Fruit fly (Drosophila melanogaster) whole organism, embryonic: ENCODE data around the gene Eip75B.
A peak's percentile ranks its signal among the peaks of the same experiment; 100 is the strongest.

Experiments used
- Adf1 ChIP-seq: fragments of 200-800 bp; sonication (Bioruptor generic); IDR thresholded peaks from 2 replicates; pipeline ENCODE4 v1.3.6; 2022; ENCODE audit warnings: missing biosample characterization, missing genetic modification characterization
- Atf6 ChIP-seq: fragments of 200-800 bp; sonication (Bioruptor generic); IDR thresholded peaks from 2 replicates; pipeline ENCODE4 v1.3.6; 2022; ENCODE audit warnings: missing biosample characterization, missing genetic modification characterization
- B-H2 ChIP-seq: fragments of 200-800 bp; sonication (Bioruptor generic); optimal IDR thresholded peaks from 2 replicates; lab custom pipeline; 2018; ENCODE audit warnings: missing biosample characterization, mild to moderate bottlenecking, missing genetic modification characterization
- CG11093 ChIP-seq: fragments of 200-800 bp; sonication (Bioruptor generic); IDR thresholded peaks from 3 replicates; pipeline ENCODE4 v1.3.6; 2022; ENCODE audit warnings: missing biosample characterization, missing genetic modification characterization
- CG1233 ChIP-seq: fragments of 200-800 bp; sonication (Bioruptor generic); optimal IDR thresholded peaks from 4 replicates; lab custom pipeline; 2018; ENCODE audit warnings: missing biosample characterization, mild to moderate bottlenecking, missing genetic modification characterization
- CG14014 ChIP-seq: fragments of 200-800 bp; sonication (Bioruptor generic); IDR thresholded peaks from 2 replicates; pipeline ENCODE4 v1.3.6; 2022; ENCODE audit warnings: missing biosample characterization, missing genetic modification characterization
- CG14050 ChIP-seq: fragments of 200-800 bp; sonication (Bioruptor generic); IDR thresholded peaks from 3 replicates; pipeline ENCODE4 v1.3.6; 2022; ENCODE audit warnings: missing biosample characterization, missing genetic modification characterization
- CG14667 ChIP-seq: fragments of 200-800 bp; sonication (Bioruptor generic); IDR thresholded peaks from 2 replicates; pipeline ENCODE4 v1.3.6; 2022; ENCODE audit warnings: missing biosample characterization, missing genetic modification characterization
- CG14710 ChIP-seq: fragments of 200-800 bp; sonication (Bioruptor generic); optimal IDR thresholded peaks from 3 replicates; lab custom pipeline; 2019; ENCODE audit warnings: missing biosample characterization, mild to moderate bottlenecking, missing genetic modification characterization, moderate library complexity
- CG15011 ChIP-seq: fragments of 200-800 bp; sonication (Bioruptor generic); optimal IDR thresholded peaks from 3 replicates; lab custom pipeline; 2018; ENCODE audit warnings: missing biosample characterization, mild to moderate bottlenecking, missing genetic modification characterization
- CG17361 ChIP-seq: fragments of 200-800 bp; sonication (Bioruptor generic); IDR thresholded peaks from 3 replicates; pipeline ENCODE4 v1.3.6; 2022; ENCODE audit warnings: missing biosample characterization, missing genetic modification characterization
- CG1792 ChIP-seq: fragments of 200-800 bp; sonication (Bioruptor generic); optimal IDR thresholded peaks from 2 replicates; lab custom pipeline; 2016; ENCODE audit warnings: missing biosample characterization, missing genetic modification characterization
- CG18262 ChIP-seq: fragments of 200-800 bp; optimal IDR thresholded peaks from 3 replicates; lab custom pipeline; 2019; ENCODE audit warnings: missing biosample characterization, mild to moderate bottlenecking, missing genetic modification characterization, moderate library complexity
- CG30431 ChIP-seq: fragments of 200-800 bp; sonication (Bioruptor generic); optimal IDR thresholded peaks from 2 replicates; lab custom pipeline; 2017; ENCODE audit warnings: missing biosample characterization, missing genetic modification characterization
- CG31224 ChIP-seq: fragments of 200-800 bp; sonication (Bioruptor generic); IDR thresholded peaks from 2 replicates; pipeline ENCODE4 v1.3.6; 2022; ENCODE audit warnings: missing biosample characterization, missing genetic modification characterization
- CG3163 ChIP-seq: fragments of 200-800 bp; sonication (Bioruptor generic); optimal IDR thresholded peaks from 3 replicates; lab custom pipeline; 2016; ENCODE audit warnings: missing biosample characterization, missing genetic modification characterization
- CG34376 ChIP-seq: fragments of 200-800 bp; sonication (Bioruptor generic); optimal IDR thresholded peaks from 2 replicates; lab custom pipeline; 2018; ENCODE audit warnings: missing biosample characterization, mild to moderate bottlenecking, missing genetic modification characterization
- CG5180 ChIP-seq: fragments of 200-800 bp; sonication (Bioruptor generic); optimal IDR thresholded peaks from 3 replicates; lab custom pipeline; 2017; ENCODE audit warnings: missing biosample characterization, missing genetic modification characterization, mild to moderate bottlenecking, moderate library complexity, missing genetic modification reagents
- CG6254 ChIP-seq: fragments of 200-800 bp; sonication (Bioruptor generic); optimal IDR thresholded peaks from 3 replicates; lab custom pipeline; 2017; ENCODE audit warnings: mild to moderate bottlenecking, missing biosample characterization, missing genetic modification reagents, missing genetic modification characterization
- CG6765 ChIP-seq: fragments of 200-800 bp; sonication (Bioruptor generic); optimal IDR thresholded peaks from 3 replicates; lab custom pipeline; 2017; ENCODE audit warnings: missing biosample characterization, mild to moderate bottlenecking, missing genetic modification characterization
- CG6791 ChIP-seq: fragments of 200-800 bp; sonication (Bioruptor generic); IDR thresholded peaks from 3 replicates; pipeline ENCODE4 v1.3.6; 2022; ENCODE audit warnings: missing biosample characterization, missing genetic modification characterization; ENCODE audit not compliant: partially characterized antibody
- CG7963 ChIP-seq: fragments of 200-800 bp; sonication (Bioruptor generic); IDR thresholded peaks from 3 replicates; pipeline ENCODE4 v1.3.6; 2022; ENCODE audit warnings: missing biosample characterization, missing genetic modification characterization; ENCODE audit not compliant: partially characterized antibody
- CG7987 ChIP-seq: fragments of 200-800 bp; sonication (Bioruptor generic); optimal IDR thresholded peaks from 2 replicates; lab custom pipeline; 2018; ENCODE audit warnings: missing biosample characterization, mild to moderate bottlenecking, missing genetic modification characterization, moderate library complexity
- D ChIP-seq, 2 experiments: fragments of 200-800 bp in 1 of 2; fragments of >200 bp in 1 of 2; sonication (Bioruptor generic) in 1 of 2; optimal IDR thresholded peaks; 2 replicates in 1 of 2; 3 replicates in 1 of 2; lab custom pipeline; 2017; ENCODE audit warnings: mild to moderate bottlenecking in 1 of 2, missing biosample characterization in 1 of 2, missing genetic modification characterization in 1 of 2, missing genetic modification reagents in 1 of 2
- Ets65A ChIP-seq: fragments of 200-800 bp; sonication (Bioruptor generic); peaks from one replicate; lab custom pipeline; 2016; ENCODE audit warnings: missing biosample characterization, missing genetic modification characterization
- Ets97D ChIP-seq: fragments of 200-800 bp; sonication (Bioruptor generic); optimal IDR thresholded peaks from 3 replicates; lab custom pipeline; 2016; ENCODE audit warnings: missing biosample characterization, missing genetic modification characterization
- HLH54F ChIP-seq: fragments of 200-800 bp; sonication (Bioruptor generic); optimal IDR thresholded peaks from 3 replicates; lab custom pipeline; 2016; ENCODE audit warnings: missing biosample characterization, missing genetic modification characterization
- HLHmδ ChIP-seq: fragments of 200-800 bp; sonication (Bioruptor generic); optimal IDR thresholded peaks from 2 replicates; lab custom pipeline; 2018; ENCODE audit warnings: missing biosample characterization, mild to moderate bottlenecking, missing genetic modification characterization, moderate library complexity
- Kr ChIP-seq: fragments of 200-800 bp; sonication (Bioruptor generic); optimal IDR thresholded peaks from 2 replicates; lab custom pipeline; 2017; ENCODE audit warnings: missing biosample characterization, mild to moderate bottlenecking, missing genetic modification characterization
- Mad ChIP-seq: fragments of 200-800 bp; sonication (Bioruptor generic); optimal IDR thresholded peaks from 2 replicates; lab custom pipeline; 2016; ENCODE audit warnings: missing biosample characterization, missing genetic modification characterization
- Neu2 ChIP-seq: fragments of 200-800 bp; sonication (Bioruptor generic); optimal IDR thresholded peaks from 3 replicates; lab custom pipeline; 2016; ENCODE audit warnings: missing biosample characterization, missing genetic modification characterization, borderline replicate concordance
- Nf-YC ChIP-seq: fragments of 200-800 bp; optimal IDR thresholded peaks from 3 replicates; lab custom pipeline; 2019; ENCODE audit warnings: missing biosample characterization, mild to moderate bottlenecking, missing genetic modification characterization, moderate library complexity
- ato ChIP-seq: fragments of 200-800 bp; sonication (Bioruptor generic); IDR thresholded peaks from 2 replicates; pipeline ENCODE4 v1.3.6; 2022; ENCODE audit warnings: missing biosample characterization, missing genetic modification characterization; ENCODE audit not compliant: partially characterized antibody
- chif ChIP-seq, 2 experiments: fragments of 200-800 bp; sonication (Bioruptor generic); optimal IDR thresholded peaks; 3 replicates each; lab custom pipeline; 2016; ENCODE audit warnings: missing biosample characterization in 2 of 2, missing genetic modification characterization in 2 of 2
- dati ChIP-seq: fragments of 200-800 bp; sonication (Bioruptor generic); IDR thresholded peaks from 2 replicates; pipeline ENCODE4 v1.3.6; 2022; ENCODE audit warnings: missing biosample characterization, missing genetic modification characterization
- esg ChIP-seq: fragments of 200-800 bp; sonication (Bioruptor generic); conservative IDR thresholded peaks from 2 replicates; pipeline ENCODE4 v1.3.6; 2022; ENCODE audit warnings: missing biosample characterization, missing genetic modification characterization
- fd64A ChIP-seq: fragments of 200-800 bp; sonication (Bioruptor generic); optimal IDR thresholded peaks from 3 replicates; lab custom pipeline; 2018; ENCODE audit warnings: missing biosample characterization, mild to moderate bottlenecking, missing genetic modification characterization
- grn ChIP-seq: fragments of 200-800 bp; sonication (Bioruptor generic); optimal IDR thresholded peaks from 3 replicates; lab custom pipeline; 2017; ENCODE audit warnings: missing biosample characterization, missing genetic modification characterization
- her ChIP-seq: fragments of 200-800 bp; sonication (Bioruptor generic); optimal IDR thresholded peaks from 2 replicates; lab custom pipeline; 2016; ENCODE audit warnings: missing biosample characterization, missing genetic modification characterization
- jumu ChIP-seq: fragments of 200-800 bp; sonication (Bioruptor generic); optimal IDR thresholded peaks from 3 replicates; lab custom pipeline; 2016; ENCODE audit warnings: missing biosample characterization, missing genetic modification characterization
- knrl ChIP-seq: fragments of 200-800 bp; sonication (Bioruptor generic); IDR thresholded peaks from 3 replicates; pipeline ENCODE4 v1.3.6; 2022; ENCODE audit warnings: missing biosample characterization, missing genetic modification characterization; ENCODE audit not compliant: partially characterized antibody
- mam ChIP-seq: fragments of 200-800 bp; sonication (Bioruptor generic); optimal IDR thresholded peaks from 3 replicates; lab custom pipeline; 2016; ENCODE audit warnings: missing biosample characterization, missing genetic modification characterization
- peb ChIP-seq: fragments of 200-800 bp; sonication (Bioruptor generic); IDR thresholded peaks from 2 replicates; pipeline ENCODE4 v1.3.6; 2022; ENCODE audit warnings: missing biosample characterization, missing genetic modification characterization
- pum ChIP-seq: fragments of 200-800 bp; sonication (Bioruptor generic); optimal IDR thresholded peaks from 2 replicates; lab custom pipeline; 2016; ENCODE audit warnings: missing biosample characterization, missing genetic modification characterization
- pzg ChIP-seq: fragments of 200-800 bp; sonication (Bioruptor generic); optimal IDR thresholded peaks from 3 replicates; lab custom pipeline; 2018; ENCODE audit warnings: missing biosample characterization, mild to moderate bottlenecking, missing genetic modification characterization, moderate library complexity
- sens ChIP-seq: fragments of 200-800 bp; sonication (Bioruptor generic); peaks from one replicate; lab custom pipeline; 2016; ENCODE audit warnings: missing biosample characterization, missing genetic modification characterization
- sqz ChIP-seq: fragments of 200-800 bp; sonication (Bioruptor generic); optimal IDR thresholded peaks from 3 replicates; lab custom pipeline; 2018; ENCODE audit warnings: missing biosample characterization, mild to moderate bottlenecking, missing genetic modification characterization
- sug ChIP-seq: fragments of 200-800 bp; optimal IDR thresholded peaks from 2 replicates; lab custom pipeline; 2019; ENCODE audit warnings: missing biosample characterization, mild to moderate bottlenecking, missing genetic modification characterization, moderate library complexity
- ttk ChIP-seq: fragments of 200-800 bp; sonication (Bioruptor generic); IDR thresholded peaks from 2 replicates; pipeline ENCODE4 v2.1.2; 2022; ENCODE audit warnings: missing biosample characterization, missing genetic modification characterization

The Eip75B gene

DNA sequence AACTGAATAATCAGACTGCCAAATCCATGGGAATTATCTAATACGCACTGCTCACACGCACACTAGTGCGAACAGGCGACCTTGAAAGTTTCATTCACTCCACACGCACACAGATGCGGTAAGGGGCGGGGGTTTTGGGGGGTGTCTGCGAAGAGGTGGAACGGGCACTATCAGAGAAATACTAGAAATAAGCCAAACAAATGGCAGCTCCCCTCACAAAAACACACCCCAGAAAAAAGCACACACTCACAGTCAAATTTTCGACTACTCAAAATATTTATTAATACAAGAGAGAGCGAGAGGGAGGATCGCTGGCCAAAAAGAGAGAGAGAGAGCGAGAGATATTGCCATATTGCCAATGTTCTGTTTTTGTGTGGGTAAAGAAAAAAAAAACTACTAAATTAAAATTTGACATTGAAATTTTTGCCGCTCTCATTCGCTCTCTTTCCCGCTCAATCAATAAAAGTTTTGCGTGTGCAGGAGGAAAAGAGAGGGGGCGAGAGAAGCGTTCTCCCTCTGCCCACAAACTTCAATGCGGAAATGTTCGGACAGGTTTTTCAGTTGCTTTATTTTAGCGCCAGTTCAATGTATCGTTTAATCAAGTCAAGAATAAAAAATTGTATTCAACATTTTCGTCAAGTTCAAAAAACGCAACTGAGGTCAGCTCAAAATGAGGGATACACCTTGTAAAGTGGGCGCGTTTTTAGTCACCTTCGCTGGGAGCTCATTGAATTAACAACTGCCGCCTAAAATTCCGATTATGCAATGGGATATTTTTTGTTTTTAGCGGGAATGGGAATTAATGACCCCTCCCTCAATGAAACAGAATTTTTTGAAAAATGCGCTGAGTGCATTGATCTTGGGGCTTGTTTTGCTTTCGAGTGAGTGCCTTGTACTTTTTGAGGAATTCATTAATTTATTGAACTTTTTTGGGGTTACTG is 69.0 kb downstream of the Eip75B start (continued):
- TF ChIP-seq CG5180 (GFP tag; lab: Kevin White, UChicago) (no peak), CG30431 (no peak), esg (GFP tag; lab: Robert Waterston, UW) (no peak), HLHmδ (GFP tag; lab: Kevin White, UChicago) (no peak), CG14050 (GFP tag; lab: Robert Waterston, UW) (no peak), Neu2 (no peak), CG17361 (GFP tag; lab: Robert Waterston, UW) (no peak), ato (GFP tag; lab: Robert Waterston, UW) (no peak), CG6765 (GFP tag; lab: Kevin White, UChicago) (no peak), CG1233 (no peak), sens (peak; percentile 64), CG3163 (GFP tag; lab: Kevin White, UChicago) (no peak), CG1792 (GFP tag; lab: Kevin White, UChicago) (no peak), Nf-YC (tag; lab: Kevin White, UChicago) (no peak), Adf1 (GFP tag; lab: Robert Waterston, UW) (peak; percentile 12; the same call in 1 of the 2 replicates), Ets97D (GFP tag; lab: Kevin White, UChicago) (no peak), jumu (GFP tag; lab: Kevin White, UChicago) (no peak), CG34376 (peak; percentile 88), Kr (GFP tag; lab: Kevin White, UChicago) (no peak), CG7963 (GFP tag; lab: Robert Waterston, UW) (no peak), CG15011 (GFP tag; lab: Kevin White, UChicago) (no peak), CG18262 (tag; lab: Kevin White, UChicago) (no peak), CG6791 (GFP tag; lab: Robert Waterston, UW) (0 out of 3 replicates have a peak, but pooled peaks have one; percentile 50), CG14710 (tag; lab: Kevin White, UChicago) (no peak), CG14014 (no peak), grn (GFP tag; lab: Kevin White, UChicago) (no peak), her (GFP tag; lab: Kevin White, UChicago) (no peak), dati (GFP tag; lab: Robert Waterston, UW) (no peak), pzg (no peak), pum (GFP tag; lab: Kevin White, UChicago) (no peak), knrl (GFP tag; lab: Robert Waterston, UW) (no peak), HLH54F (GFP tag; lab: Kevin White, UChicago) (no peak), CG31224 (GFP tag; lab: Robert Waterston, UW) (no peak), ttk (no peak), D (optimal IDR thresholded peaks at IDR 0.05; lab: Kevin White, UChicago) (no peak), D (GFP tag; optimal IDR thresholded peaks at IDR 0.05; lab: Kevin White, UChicago) (no peak), Mad (no peak), CG7987 (no peak), Ets65A (no peak), fd64A (GFP tag; lab: Kevin White, UChicago) (no peak), B-H2 (no peak), sug (peak; percentile 72), Atf6 (GFP tag; lab: Robert Waterston, UW) (no peak), mam (GFP tag; lab: Kevin White, UChicago) (no peak), sqz (GFP tag; lab: Kevin White, UChicago) (peak; percentile 85), peb (GFP tag; lab: Robert Waterston, UW) (no peak), CG14667 (GFP tag; lab: Robert Waterston, UW) (no peak), CG11093 (no peak), chif (GFP tag; optimal IDR thresholded peaks at IDR 0.05; lab: Kevin White, UChicago) (no peak), CG6254 (GFP tag; lab: Kevin White, UChicago) (no peak)
